Worm (Caenorhabditis elegans) whole organism, L3 larva: ENCODE measurements around the gene K10C9.7.
A peak's percentile ranks its signal among the peaks of the same experiment; 100 is the strongest.

Experiments used
- ceh-16 ChIP-seq: sonication (generic microtip); optimal IDR thresholded peaks from 2 replicates; lab custom pipeline; 2017; ENCODE audit warnings: missing biosample characterization, missing genetic modification characterization
- ceh-28 ChIP-seq: fragments of 150-350 bp; optimal IDR thresholded peaks from 2 replicates; lab custom pipeline; 2014; ENCODE audit warnings: missing biosample characterization, missing genetic modification reagents, missing genetic modification characterization
- ceh-82 ChIP-seq: fragments of 150-350 bp; optimal IDR thresholded peaks from 2 replicates; lab custom pipeline; 2014; ENCODE audit warnings: missing biosample characterization, missing genetic modification characterization
- daf-12 ChIP-seq: fragments of 150-350 bp; optimal IDR thresholded peaks from 2 replicates; lab custom pipeline; 2014; ENCODE audit warnings: missing biosample characterization, missing genetic modification reagents, missing genetic modification characterization
- egl-27 ChIP-seq: sonication (generic microtip); optimal IDR thresholded peaks from 4 replicates; lab custom pipeline; 2017; ENCODE audit warnings: missing biosample characterization, missing genetic modification reagents, missing genetic modification characterization
- egl-5 ChIP-seq: fragments of 150-350 bp; optimal IDR thresholded peaks from 2 replicates; lab custom pipeline; 2017; ENCODE audit warnings: missing biosample characterization, missing genetic modification reagents, missing genetic modification characterization, inconsistent platforms
- elt-1 ChIP-seq: fragments of 150-350 bp; optimal IDR thresholded peaks from 2 replicates; lab custom pipeline; 2014; ENCODE audit warnings: missing biosample characterization, missing genetic modification characterization
- elt-2 ChIP-seq: sonication (generic microtip); optimal IDR thresholded peaks from 2 replicates; lab custom pipeline; 2016; ENCODE audit warnings: missing genetic modification reagents, mild to moderate bottlenecking, missing genetic modification characterization, missing compliant biosample characterization
- elt-3 ChIP-seq, 3 experiments: fragments of 150-350 bp in 1 of 3; sonication (generic microtip) in 2 of 3; optimal IDR thresholded peaks; 2 replicates in 2 of 3; 4 replicates in 1 of 3; lab custom pipeline; 2014 to 2017; ENCODE audit warnings: missing biosample characterization in 3 of 3, missing genetic modification characterization in 3 of 3
- eor-1 ChIP-seq, 2 experiments: fragments of 150-350 bp; optimal IDR thresholded peaks; 2 replicates each; lab custom pipeline; 2014 to 2018; ENCODE audit warnings: missing biosample characterization in 2 of 2, missing genetic modification characterization in 2 of 2
- hmg-11 ChIP-seq: sonication (generic microtip); optimal IDR thresholded peaks from 2 replicates; lab custom pipeline; 2016; ENCODE audit warnings: missing genetic modification characterization, missing compliant biosample characterization
- jun-1 ChIP-seq: fragments of 150-350 bp; optimal IDR thresholded peaks from 2 replicates; lab custom pipeline; 2014; ENCODE audit warnings: missing biosample characterization, missing genetic modification reagents, missing genetic modification characterization
- lin-15B ChIP-seq: fragments of 150-350 bp; optimal IDR thresholded peaks from 2 replicates; lab custom pipeline; 2014; ENCODE audit warnings: missing biosample characterization, missing genetic modification characterization
- lin-39 ChIP-seq: fragments of 150-350 bp; optimal IDR thresholded peaks from 2 replicates; lab custom pipeline; 2018; ENCODE audit warnings: missing biosample characterization, missing genetic modification reagents, missing genetic modification characterization
- lsy-12 ChIP-seq: sonication (generic microtip); optimal IDR thresholded peaks from 2 replicates; lab custom pipeline; 2016; ENCODE audit warnings: mild to moderate bottlenecking, missing genetic modification characterization, missing compliant biosample characterization
- mdl-1 ChIP-seq: fragments of 150-350 bp; optimal IDR thresholded peaks from 2 replicates; lab custom pipeline; 2014; ENCODE audit warnings: missing biosample characterization, missing genetic modification characterization
- mml-1 ChIP-seq: fragments of 150-350 bp; sonication (generic microtip); optimal IDR thresholded peaks from 3 replicates; lab custom pipeline; 2014; ENCODE audit warnings: missing biosample characterization, missing genetic modification characterization
- nhr-11 ChIP-seq: fragments of 150-350 bp; optimal IDR thresholded peaks from 2 replicates; lab custom pipeline; 2014; ENCODE audit warnings: missing biosample characterization, missing genetic modification characterization
- nhr-23 ChIP-seq: fragments of 150-350 bp; optimal IDR thresholded peaks from 2 replicates; lab custom pipeline; 2014; ENCODE audit warnings: missing biosample characterization, missing genetic modification reagents, missing genetic modification characterization
- nhr-237 ChIP-seq: fragments of 150-350 bp; optimal IDR thresholded peaks from 2 replicates; lab custom pipeline; 2014; ENCODE audit warnings: missing biosample characterization, missing genetic modification characterization
- nhr-25 ChIP-seq: sonication (generic microtip); optimal IDR thresholded peaks from 2 replicates; lab custom pipeline; 2017; ENCODE audit warnings: missing biosample characterization, missing genetic modification characterization
- nhr-28 ChIP-seq: fragments of 150-350 bp; optimal IDR thresholded peaks from 2 replicates; lab custom pipeline; 2014; ENCODE audit warnings: missing biosample characterization, missing genetic modification characterization
- nhr-43 ChIP-seq: sonication (generic microtip); optimal IDR thresholded peaks from 2 replicates; lab custom pipeline; 2016; ENCODE audit warnings: mild to moderate bottlenecking, missing genetic modification characterization, missing compliant biosample characterization; ENCODE audit not compliant: poor library complexity, severe bottlenecking
- nhr-67 ChIP-seq: fragments of 150-350 bp; optimal IDR thresholded peaks from 2 replicates; lab custom pipeline; 2014; ENCODE audit warnings: missing biosample characterization, missing genetic modification characterization
- nhr-77 ChIP-seq: fragments of 150-350 bp; optimal IDR thresholded peaks from 2 replicates; lab custom pipeline; 2014; ENCODE audit warnings: missing biosample characterization, missing genetic modification characterization
- pha-4 ChIP-seq: fragments of 150-350 bp; optimal IDR thresholded peaks from 2 replicates; lab custom pipeline; 2014; ENCODE audit warnings: missing biosample characterization, missing genetic modification reagents, missing genetic modification characterization
- pqm-1 ChIP-seq: fragments of 150-350 bp; optimal IDR thresholded peaks from 2 replicates; lab custom pipeline; 2017; ENCODE audit warnings: missing biosample characterization, missing genetic modification characterization, inconsistent platforms
- sea-2 ChIP-seq: fragments of 150-350 bp; sonication (generic microtip); optimal IDR thresholded peaks from 4 replicates; lab custom pipeline; 2014; ENCODE audit warnings: missing biosample characterization, missing genetic modification reagents, missing genetic modification characterization
- skn-1 ChIP-seq: fragments of 150-350 bp; optimal IDR thresholded peaks from 2 replicates; lab custom pipeline; 2014; ENCODE audit warnings: missing biosample characterization, missing genetic modification characterization
- snpc-4 ChIP-seq: fragments of 150-350 bp; optimal IDR thresholded peaks from 2 replicates; lab custom pipeline; 2014; ENCODE audit warnings: missing biosample characterization, missing genetic modification characterization
- tbx-2 ChIP-seq: sonication (generic microtip); optimal IDR thresholded peaks from 2 replicates; lab custom pipeline; 2016; ENCODE audit warnings: mild to moderate bottlenecking, missing genetic modification characterization, missing compliant biosample characterization
- unc-62 ChIP-seq: fragments of 150-350 bp; sonication (generic microtip); optimal IDR thresholded peaks from 4 replicates; lab custom pipeline; 2014; ENCODE audit warnings: missing biosample characterization, missing genetic modification reagents, missing genetic modification characterization
- zag-1 ChIP-seq: fragments of 150-350 bp; optimal IDR thresholded peaks from 2 replicates; lab custom pipeline; 2014; ENCODE audit warnings: missing biosample characterization, missing genetic modification characterization
- ztf-4 ChIP-seq: fragments of 150-350 bp; optimal IDR thresholded peaks from 2 replicates; lab custom pipeline; 2014; ENCODE audit warnings: missing biosample characterization, missing genetic modification characterization

The K10C9.7 gene

DNA sequence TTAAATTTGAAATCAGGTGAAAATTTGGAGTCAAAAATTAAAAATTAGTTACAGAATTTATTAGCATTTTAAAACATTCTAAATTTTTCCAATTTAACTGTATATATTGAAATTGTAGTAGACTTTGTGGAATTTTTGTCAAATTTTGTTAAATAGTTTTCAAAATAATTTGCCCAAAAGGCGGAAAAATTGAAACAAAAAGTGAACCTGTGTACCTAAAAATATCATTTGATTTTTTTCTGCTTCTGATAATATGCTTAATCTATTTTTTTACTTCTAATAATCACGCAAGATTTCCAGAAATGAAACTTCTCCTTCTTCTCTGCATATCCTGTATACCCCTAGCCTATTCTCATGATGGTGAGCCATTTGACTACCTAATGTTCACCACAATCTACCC is 6.1 kb downstream of the K10C9.7 start, which contains the start of gene rnst-2:
Gene rnst-2, plus strand, starts transcription at position 301 of the 400 bp plus-strand sequence.
- TF ChIP-seq nhr-28 (tag; lab: Kevin White, UChicago), result no peak
- no peak for TF ChIP-seq elt-3 (tag; optimal IDR thresholded peaks at IDR 0.05; lab: Kevin White, UChicago)
- no peak for TF ChIP-seq pqm-1 (tag; lab: Kevin White, UChicago)
- TF ChIP-seq elt-1, result no peak
- no peak for TF ChIP-seq mml-1 (tag; lab: Kevin White, UChicago)
- no peak for TF ChIP-seq tbx-2
- no peak for TF ChIP-seq pha-4 (tag; lab: Kevin White, UChicago)
- no peak for TF ChIP-seq nhr-43 (tag; lab: Kevin White, UChicago)
- TF ChIP-seq nhr-237, result no peak

DNA sequence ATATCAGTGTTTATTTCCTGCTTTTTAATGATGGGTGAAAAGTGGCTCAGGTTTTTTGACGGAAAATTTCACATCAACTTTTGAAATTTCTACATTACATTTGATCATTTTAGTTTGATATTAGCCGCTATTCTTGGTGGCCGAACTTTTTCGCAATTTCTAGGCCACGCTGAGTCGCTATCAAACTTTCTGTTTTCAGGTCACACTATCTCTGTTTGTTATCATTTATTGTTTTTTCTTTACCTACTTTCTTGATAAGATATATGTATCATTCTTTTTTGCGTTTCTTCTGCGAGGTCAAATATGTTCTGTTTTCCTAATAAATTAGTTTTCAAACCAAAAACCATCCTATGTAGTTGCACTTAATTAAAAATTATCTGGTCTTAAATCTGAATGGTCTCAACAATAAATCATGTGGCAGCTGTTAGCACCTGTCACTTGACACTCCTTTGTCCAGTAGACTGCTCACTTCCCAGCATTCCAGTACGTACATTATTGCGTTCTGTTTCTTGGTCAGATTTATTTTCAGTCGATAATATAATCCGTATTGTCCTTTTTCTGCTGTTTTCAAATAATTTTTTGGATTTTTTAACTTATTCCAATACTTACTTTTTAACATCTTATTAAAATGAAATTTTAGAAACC is 7.0 kb downstream of the K10C9.7 start:
- TF ChIP-seq tbx-2, result no peak
- no peak for TF ChIP-seq ztf-4
- TF ChIP-seq pqm-1 (tag; lab: Kevin White, UChicago), result peak; percentile 74
- peak; percentile 40 for TF ChIP-seq ceh-28 (tag; lab: Kevin White, UChicago)
- TF ChIP-seq nhr-23 (tag; lab: Kevin White, UChicago), result peak; percentile 68
- peak; percentile 83 for TF ChIP-seq elt-2
- TF ChIP-seq snpc-4 (tag; lab: Kevin White, UChicago), result peak; percentile 23
- TF ChIP-seq lin-15B (tag; lab: Kevin White, UChicago), result peak; percentile 17
- peak in 1 of 3 experiments; percentile 23 for TF ChIP-seq elt-3 (tag; optimal IDR thresholded peaks at IDR 0.05; lab: Kevin White, UChicago)
- no peak for TF ChIP-seq skn-1 (tag; lab: Kevin White, UChicago)
- no peak for TF ChIP-seq egl-5 (tag; lab: Kevin White, UChicago)

DNA sequence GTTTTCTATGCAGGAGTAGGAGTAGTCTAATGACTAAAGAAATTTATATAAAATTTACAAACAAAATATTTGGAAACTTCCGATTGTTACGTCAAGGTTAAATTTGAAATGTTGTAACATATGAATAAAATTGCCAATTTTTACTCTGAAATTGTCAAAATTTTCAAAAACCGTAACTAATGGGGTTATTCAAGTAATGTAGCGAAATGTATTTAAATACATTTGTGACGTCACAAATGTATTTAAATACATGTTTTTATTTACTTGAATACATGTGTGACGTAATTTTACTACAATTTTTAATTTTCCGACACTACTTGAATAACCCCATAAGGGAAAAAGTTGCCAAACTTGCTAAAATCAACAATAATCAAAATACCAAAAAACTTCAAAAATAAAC is 14.0 kb downstream of the K10C9.7 start:
- TF ChIP-seq ceh-16 (tag; lab: Kevin White, UChicago) (no peak), lin-15B (tag; lab: Kevin White, UChicago) (no peak), zag-1 (tag; lab: Kevin White, UChicago) (no peak), skn-1 (tag; lab: Kevin White, UChicago) (no peak), pqm-1 (tag; lab: Kevin White, UChicago) (no peak), elt-3 (tag; optimal IDR thresholded peaks at IDR 0.05; lab: Kevin White, UChicago) (no peak), snpc-4 (tag; lab: Kevin White, UChicago) (no peak), nhr-25 (no peak), lsy-12 (no peak), elt-1 (no peak), nhr-11 (tag; lab: Kevin White, UChicago) (no peak), mml-1 (tag; lab: Kevin White, UChicago) (no peak)
- TF ChIP-seq, all 47 proteins: peak for 0

DNA sequence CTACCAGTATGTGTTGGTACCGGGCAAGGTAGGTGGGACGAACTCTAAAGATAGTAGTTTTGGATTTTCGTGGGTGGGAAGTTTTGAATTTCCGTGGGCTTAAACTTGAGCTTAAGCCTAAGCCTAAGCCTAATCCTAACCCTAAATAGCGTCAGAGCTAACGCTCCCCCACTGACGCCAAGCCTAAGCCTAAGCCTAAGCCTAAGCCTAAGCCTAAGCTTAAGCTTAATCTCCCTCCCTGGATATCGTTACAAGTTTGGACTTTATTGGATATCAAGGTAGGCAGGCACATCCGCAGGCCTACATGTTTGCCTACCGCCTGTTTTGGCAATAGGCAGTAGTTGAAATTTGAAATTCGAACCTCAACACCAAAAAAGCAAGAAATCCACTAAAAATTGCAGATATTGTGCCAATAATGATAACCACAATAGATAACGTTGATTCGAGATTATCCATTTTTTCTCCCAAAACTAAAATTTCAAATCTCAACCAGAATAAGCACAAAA is 14.8 kb downstream of the K10C9.7 start, which contains the start of gene K10C9.4:
Gene K10C9.4, minus strand, starts transcription at position 456 of the 506 bp plus-strand sequence.
- no peak for TF ChIP-seq nhr-67 (tag; lab: Kevin White, UChicago)
- TF ChIP-seq nhr-11 (tag; lab: Kevin White, UChicago), result no peak
- TF ChIP-seq jun-1 (tag; lab: Kevin White, UChicago), result no peak
- no peak for TF ChIP-seq mdl-1 (tag; lab: Kevin White, UChicago)
- no peak for TF ChIP-seq pqm-1 (tag; lab: Kevin White, UChicago)
- TF ChIP-seq ceh-28 (tag; lab: Kevin White, UChicago), result no peak
- TF ChIP-seq eor-1 (tag; optimal IDR thresholded peaks at IDR 0.05; lab: Kevin White, UChicago), result no peak

DNA sequence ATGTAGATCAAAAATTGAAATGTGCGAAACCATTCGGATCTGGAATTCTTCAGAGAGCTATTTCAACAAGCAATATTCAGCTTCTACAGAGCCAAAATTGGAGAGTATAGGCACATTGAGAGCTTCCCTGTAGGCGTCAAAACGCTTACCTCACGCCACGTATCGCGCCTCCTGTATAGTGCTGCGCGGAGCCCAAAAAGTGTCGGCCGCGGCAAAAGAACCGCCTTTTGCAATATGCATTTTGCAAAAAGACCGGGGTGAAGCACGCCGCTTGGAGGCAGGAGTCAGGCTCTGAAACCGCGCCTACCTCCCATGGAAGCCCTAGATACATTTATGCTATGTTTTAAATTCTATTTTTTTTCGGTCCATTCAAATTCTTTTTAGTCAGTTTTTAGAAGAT is 15.7 kb downstream of the K10C9.7 start:
- TF ChIP-seq lsy-12 (no peak), daf-12 (tag; lab: Kevin White, UChicago) (no peak), sea-2 (GFP tag; lab: Kevin White, UChicago) (no peak), mdl-1 (tag; lab: Kevin White, UChicago) (no peak), elt-2 (no peak), lin-15B (tag; lab: Kevin White, UChicago) (no peak), ceh-82 (no peak), jun-1 (tag; lab: Kevin White, UChicago) (no peak), pqm-1 (tag; lab: Kevin White, UChicago) (no peak), unc-62 (no peak), lin-39 (tag; lab: Kevin White, UChicago) (no peak), nhr-43 (tag; lab: Kevin White, UChicago) (no peak), nhr-77 (no peak), egl-27 (tag; lab: Kevin White, UChicago) (no peak), hmg-11 (tag; lab: Kevin White, UChicago) (no peak), nhr-28 (tag; lab: Kevin White, UChicago) (no peak)
